Worm (Caenorhabditis elegans) whole organism, mixed stage, embryonic: ENCODE data around the gene srd-1.

Experiments used
- ceh-83 ChIP-seq: fragments of 200-800 bp; sonication (Bioruptor generic); optimal IDR thresholded peaks from 2 replicates; lab custom pipeline; 2018; ENCODE audit warnings: mild to moderate bottlenecking, missing genetic modification characterization, missing compliant biosample characterization
- ham-2 ChIP-seq: fragments of 200-800 bp; sonication (Bioruptor generic); optimal IDR thresholded peaks from 2 replicates; lab custom pipeline; 2018; ENCODE audit warnings: mild to moderate bottlenecking, missing genetic modification characterization, missing compliant biosample characterization
- lin-13 ChIP-seq: fragments of 150-350 bp; optimal IDR thresholded peaks from 2 replicates; lab custom pipeline; 2014; ENCODE audit warnings: missing biosample characterization, missing genetic modification characterization
- mab-5 ChIP-seq: fragments of 150-350 bp; optimal IDR thresholded peaks from 2 replicates; lab custom pipeline; 2014; ENCODE audit warnings: missing biosample characterization, missing genetic modification characterization
- nhr-2 ChIP-seq: fragments of 150-350 bp; optimal IDR thresholded peaks from 2 replicates; lab custom pipeline; 2014; ENCODE audit warnings: missing biosample characterization, missing genetic modification characterization
- nhr-28 ChIP-seq: fragments of 150-350 bp; optimal IDR thresholded peaks from 2 replicates; lab custom pipeline; 2014; ENCODE audit warnings: missing biosample characterization, missing genetic modification characterization
- sem-2 ChIP-seq: fragments of 200-800 bp; sonication (Bioruptor generic); optimal IDR thresholded peaks from 2 replicates; lab custom pipeline; 2018; ENCODE audit warnings: mild to moderate bottlenecking, missing genetic modification characterization, missing compliant biosample characterization
- tbx-8 ChIP-seq: fragments of 200-800 bp; sonication (Bioruptor generic); optimal IDR thresholded peaks from 2 replicates; lab custom pipeline; 2018; ENCODE audit warnings: mild to moderate bottlenecking, missing genetic modification characterization, moderate library complexity, missing compliant biosample characterization

srd-1 gene

DNA sequence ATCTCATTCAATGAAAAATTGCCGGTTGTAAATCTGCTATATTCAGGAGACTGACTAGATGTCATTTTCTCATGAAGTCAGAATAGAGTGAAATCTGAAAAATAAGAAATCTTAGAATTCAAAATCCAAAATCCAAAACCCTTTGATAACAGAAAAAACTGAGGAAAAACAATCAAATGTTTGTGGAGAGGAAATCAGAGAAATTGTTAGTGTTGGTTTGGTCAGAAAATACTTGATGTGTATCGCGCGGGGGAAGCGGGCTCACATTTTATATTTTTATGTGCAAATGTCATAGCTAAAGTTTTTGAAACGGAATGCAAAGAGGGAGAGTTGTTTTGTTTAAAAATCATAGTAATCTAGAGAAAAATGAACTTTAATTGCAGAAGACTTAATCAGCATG, 50.8 kb downstream of the srd-1 start, which contains the start of gene F27E5.5:
TSS of gene F27E5.5 (minus strand) at position 101 of the 400 bp plus-strand sequence.
- TF ChIP-seq ceh-83 (no peak), lin-13 (tag; lab: Kevin White, UChicago) (no peak), sem-2 (GFP tag; lab: Kevin White, UChicago) (no peak), mab-5 (tag; lab: Kevin White, UChicago) (no peak), nhr-28 (tag; lab: Kevin White, UChicago) (no peak), ham-2 (GFP tag; lab: Kevin White, UChicago) (no peak), nhr-2 (tag; lab: Kevin White, UChicago) (no peak), tbx-8 (GFP tag; lab: Kevin White, UChicago) (no peak)
- TF ChIP-seq, all 35 proteins: peak for 0
